Fruit fly (Drosophila melanogaster): Measurements from ENCODE around the gene Dab.

The Dab gene

dm6 chr3L:16769866-16770265 is 57.9 kb downstream of the Dab start (continued):
- TF ChIP-seq Max (GFP tag; optimal IDR thresholded peaks at IDR 0.05) (no peak), bab2 (GFP tag; optimal IDR thresholded peaks at IDR 0.05) (no peak), Aef1 (GFP tag; IDR thresholded peaks at IDR 0.05) (no peak), CG16779 (GFP tag; IDR thresholded peaks at IDR 0.05) (no peak), Hsf (GFP tag; optimal IDR thresholded peaks at IDR 0.05) (peak; percentile 23), Deaf1 (tag; optimal IDR thresholded peaks at IDR 0.05) (no peak), Tbp (GFP tag; optimal IDR thresholded peaks at IDR 0.05) (no peak), Eip74EF (GFP tag; optimal IDR thresholded peaks at IDR 0.05) (no peak), CG4707 (GFP tag; optimal IDR thresholded peaks at IDR 0.05) (peak; percentile 68), en (GFP tag; optimal IDR thresholded peaks at IDR 0.05) (no peak), ERR (GFP tag; optimal IDR thresholded peaks at IDR 0.05) (no peak), D19A (tag; optimal IDR thresholded peaks at IDR 0.05) (no peak), cad (GFP tag; optimal IDR thresholded peaks at IDR 0.05) (peak; percentile 9), Spps (tag; optimal IDR thresholded peaks at IDR 0.05) (no peak), NK7.1 (GFP tag; optimal IDR thresholded peaks at IDR 0.05) (no peak), lilli (GFP tag; optimal IDR thresholded peaks at IDR 0.05) (no peak), tup (GFP tag; optimal IDR thresholded peaks at IDR 0.05) (no peak), Doc3 (GFP tag; IDR thresholded peaks at IDR 0.05; ENCODE audit: partially characterized antibody) (no peak), bcd (GFP tag; optimal IDR thresholded peaks at IDR 0.05) (no peak), CG5180 (GFP tag; optimal IDR thresholded peaks at IDR 0.05) (peak; percentile 27), CG13775 (GFP tag; optimal IDR thresholded peaks at IDR 0.05) (peak; percentile 45), ken (GFP tag; IDR thresholded peaks at IDR 0.05) (no peak), mirr (GFP tag; optimal IDR thresholded peaks at IDR 0.05) (peak; percentile 64), sens (GFP tag) (peak; percentile 88), Gsc (GFP tag; IDR thresholded peaks at IDR 0.05) (no peak), CG13123 (GFP tag; optimal IDR thresholded peaks at IDR 0.05) (no peak), ro (GFP tag; IDR thresholded peaks at IDR 0.05) (no peak), CG6854 (GFP tag; optimal IDR thresholded peaks at IDR 0.05) (no peak), CG11560 (tag; IDR thresholded peaks at IDR 0.05) (no peak), CG8388 (GFP tag; optimal IDR thresholded peaks at IDR 0.05) (no peak), jumu (GFP tag; optimal IDR thresholded peaks at IDR 0.05) (peak; percentile 3), NfI (GFP tag; optimal IDR thresholded peaks at IDR 0.05) (peak; percentile 31), CG8944 (GFP tag; optimal IDR thresholded peaks at IDR 0.05) (no peak), CG17361 (GFP tag; IDR thresholded peaks at IDR 0.05) (no peak), CG10959 (GFP tag; IDR thresholded peaks at IDR 0.05) (0 out of 2 replicates have a peak, but pooled peaks have one; percentile 39), pzg (GFP tag; optimal IDR thresholded peaks at IDR 0.05) (no peak), CG34422 (GFP tag; IDR thresholded peaks at IDR 0.05) (peak; percentile 47; the same call in 2 of the 3 replicates), CG14667 (GFP tag; IDR thresholded peaks at IDR 0.05) (no peak), dm (GFP tag; optimal IDR thresholded peaks at IDR 0.05) (no peak), ap (GFP tag; IDR thresholded peaks at IDR 0.05) (no peak), CG17328 (GFP tag; IDR thresholded peaks at IDR 0.05) (peak; percentile 45), sc (optimal IDR thresholded peaks at IDR 0.05) (no peak), sc (GFP tag; optimal IDR thresholded peaks at IDR 0.05) (no peak), CrebB (tag; optimal IDR thresholded peaks at IDR 0.05) (no peak), CG2116 (GFP tag; optimal IDR thresholded peaks at IDR 0.05) (peak; percentile 16), row (GFP tag; IDR thresholded peaks at IDR 0.05) (no peak), slbo (GFP tag; IDR thresholded peaks at IDR 0.05) (no peak), H15 (GFP tag; IDR thresholded peaks at IDR 0.05) (no peak), her (GFP tag; optimal IDR thresholded peaks at IDR 0.05) (no peak), chm (GFP tag; IDR thresholded peaks at IDR 0.05) (peak; percentile 49; the same call in 1 of the 2 replicates), pfk (GFP tag; optimal IDR thresholded peaks at IDR 0.05) (no peak), CG15011 (GFP tag; optimal IDR thresholded peaks at IDR 0.05) (no peak), CG2875 (GFP tag; optimal IDR thresholded peaks at IDR 0.05) (peak; percentile 3)
